Fruit fly (Drosophila melanogaster) whole organism, embryonic: ENCODE measurements around the gene Gad1.
A peak's percentile ranks its signal among the peaks of the same experiment; 100 is the strongest.

Experiments
- Aef1 ChIP-seq: fragments of 200-800 bp; sonication (Bioruptor generic); IDR thresholded peaks from 3 replicates; pipeline ENCODE4 v1.3.6; 2022; ENCODE audit warnings: missing biosample characterization, missing genetic modification characterization
- Atf3 ChIP-seq: fragments of 200-800 bp; sonication (Bioruptor generic); optimal IDR thresholded peaks from 3 replicates; lab custom pipeline; 2016; ENCODE audit warnings: missing biosample characterization, missing genetic modification characterization
- Atf6 ChIP-seq: fragments of 200-800 bp; sonication (Bioruptor generic); IDR thresholded peaks from 2 replicates; pipeline ENCODE4 v1.3.6; 2022; ENCODE audit warnings: missing biosample characterization, missing genetic modification characterization
- CG10366 ChIP-seq: fragments of 200-800 bp; sonication (Bioruptor generic); IDR thresholded peaks from 2 replicates; pipeline ENCODE4 v1.3.6; 2022; ENCODE audit warnings: missing biosample characterization, missing genetic modification characterization
- CG10654 ChIP-seq: fragments of 200-800 bp; sonication (Bioruptor generic); optimal IDR thresholded peaks from 2 replicates; lab custom pipeline; 2016; ENCODE audit warnings: missing biosample characterization, missing genetic modification characterization
- CG12104 ChIP-seq: fragments of 200-800 bp; sonication (Bioruptor generic); optimal IDR thresholded peaks from 3 replicates; lab custom pipeline; 2016; ENCODE audit warnings: missing biosample characterization, missing genetic modification characterization
- CG12155 ChIP-seq: fragments of 200-800 bp; sonication (Bioruptor generic); optimal IDR thresholded peaks from 3 replicates; lab custom pipeline; 2016; ENCODE audit warnings: missing biosample characterization, missing genetic modification characterization
- CG12942 ChIP-seq: fragments of 200-800 bp; sonication (Bioruptor generic); optimal IDR thresholded peaks from 3 replicates; lab custom pipeline; 2016; ENCODE audit warnings: missing biosample characterization, missing genetic modification characterization
- CG13424 ChIP-seq: fragments of 200-800 bp; sonication (Bioruptor generic); optimal IDR thresholded peaks from 2 replicates; lab custom pipeline; 2019; ENCODE audit warnings: missing biosample characterization, mild to moderate bottlenecking, missing genetic modification characterization, moderate library complexity
- CG15073 ChIP-seq: fragments of 200-800 bp; sonication (Bioruptor generic); optimal IDR thresholded peaks from 2 replicates; lab custom pipeline; 2016; ENCODE audit warnings: missing biosample characterization, missing genetic modification characterization
- CG18011 ChIP-seq: fragments of 200-800 bp; sonication (Bioruptor generic); optimal IDR thresholded peaks from 2 replicates; lab custom pipeline; 2017; ENCODE audit warnings: missing biosample characterization, missing genetic modification characterization, mild to moderate bottlenecking, moderate library complexity, missing genotype
- CG2712 ChIP-seq: fragments of 200-800 bp; optimal IDR thresholded peaks from 3 replicates; lab custom pipeline; 2019; ENCODE audit warnings: missing biosample characterization, mild to moderate bottlenecking, missing genetic modification characterization, moderate library complexity
- CG2889 ChIP-seq: fragments of 200-800 bp; sonication (Bioruptor generic); IDR thresholded peaks from 3 replicates; pipeline ENCODE4 v1.3.6; 2022; ENCODE audit warnings: missing biosample characterization, missing genetic modification characterization
- CG3065 ChIP-seq: fragments of 200-800 bp; sonication (Bioruptor generic); optimal IDR thresholded peaks from 2 replicates; lab custom pipeline; 2016; ENCODE audit warnings: missing biosample characterization, missing genetic modification characterization
- CG3281 ChIP-seq: fragments of 200-800 bp; sonication (Bioruptor generic); optimal IDR thresholded peaks from 3 replicates; lab custom pipeline; 2017; ENCODE audit warnings: missing biosample characterization, mild to moderate bottlenecking, missing genetic modification characterization
- CG33557 ChIP-seq: fragments of 200-800 bp; sonication (Bioruptor generic); optimal IDR thresholded peaks from 2 replicates; lab custom pipeline; 2019; ENCODE audit warnings: missing biosample characterization, mild to moderate bottlenecking, missing genetic modification characterization, moderate library complexity
- CG6175 ChIP-seq: fragments of 200-800 bp; sonication (Bioruptor generic); IDR thresholded peaks from 3 replicates; pipeline ENCODE4 v1.3.6; 2022; ENCODE audit warnings: missing biosample characterization, missing genetic modification characterization
- CG6765 ChIP-seq: fragments of 200-800 bp; sonication (Bioruptor generic); optimal IDR thresholded peaks from 3 replicates; lab custom pipeline; 2017; ENCODE audit warnings: missing biosample characterization, mild to moderate bottlenecking, missing genetic modification characterization
- CG7987 ChIP-seq: fragments of 200-800 bp; sonication (Bioruptor generic); optimal IDR thresholded peaks from 2 replicates; lab custom pipeline; 2018; ENCODE audit warnings: missing biosample characterization, mild to moderate bottlenecking, missing genetic modification characterization, moderate library complexity
- CG8089 ChIP-seq: fragments of 200-800 bp; sonication (Bioruptor generic); optimal IDR thresholded peaks from 3 replicates; lab custom pipeline; 2016; ENCODE audit warnings: missing biosample characterization, missing genetic modification characterization
- CG8359 ChIP-seq: fragments of 200-800 bp; sonication (Bioruptor generic); optimal IDR thresholded peaks from 2 replicates; lab custom pipeline; 2017; ENCODE audit warnings: missing biosample characterization, mild to moderate bottlenecking, missing genetic modification characterization, borderline replicate concordance
- CG8924 ChIP-seq: fragments of 200-800 bp; optimal IDR thresholded peaks from 3 replicates; lab custom pipeline; 2019; ENCODE audit warnings: missing biosample characterization, mild to moderate bottlenecking, missing genetic modification characterization, moderate library complexity
- CG9797 ChIP-seq: fragments of 200-800 bp; sonication (Bioruptor generic); optimal IDR thresholded peaks from 3 replicates; lab custom pipeline; 2018; ENCODE audit warnings: missing biosample characterization, mild to moderate bottlenecking, missing genetic modification characterization
- Dip2 ChIP-seq: fragments of 200-800 bp; sonication (Bioruptor generic); IDR thresholded peaks from 2 replicates; pipeline ENCODE4 v1.3.6; 2022; ENCODE audit warnings: missing biosample characterization, missing genetic modification characterization
- GATAe ChIP-seq: fragments of 200-800 bp; sonication (Bioruptor generic); conservative IDR thresholded peaks from 2 replicates; pipeline ENCODE4 v1.3.6; 2022; ENCODE audit warnings: missing biosample characterization, missing genetic modification characterization
- HHEX ChIP-seq: fragments of 200-800 bp; sonication (Bioruptor generic); optimal IDR thresholded peaks from 3 replicates; lab custom pipeline; 2017; ENCODE audit warnings: missing biosample characterization, mild to moderate bottlenecking, missing genetic modification characterization, missing genetic modification reagents
- Hey ChIP-seq: fragments of 200-800 bp; sonication (Bioruptor generic); optimal IDR thresholded peaks from 3 replicates; lab custom pipeline; 2018; ENCODE audit warnings: missing biosample characterization, mild to moderate bottlenecking, missing genetic modification characterization
- HmgZ ChIP-seq: fragments of 200-800 bp; sonication (Bioruptor generic); optimal IDR thresholded peaks from 2 replicates; lab custom pipeline; 2018; ENCODE audit warnings: missing biosample characterization, mild to moderate bottlenecking, missing genetic modification characterization
- Hsf ChIP-seq: fragments of 200-800 bp; sonication (Bioruptor generic); optimal IDR thresholded peaks from 3 replicates; lab custom pipeline; 2016; ENCODE audit warnings: missing biosample characterization, missing genetic modification characterization
- Nf-YB ChIP-seq: fragments of 200-800 bp; sonication (Bioruptor generic); optimal IDR thresholded peaks from 3 replicates; lab custom pipeline; 2019; ENCODE audit warnings: missing biosample characterization, mild to moderate bottlenecking, missing genetic modification characterization, moderate library complexity
- Stat92E ChIP-seq, 3 experiments: fragments of >200 bp in 2 of 3; fragments of 200-800 bp in 1 of 3; sonication (Bioruptor generic) in 1 of 3; optimal IDR thresholded peaks; 2 replicates each; lab custom pipeline; 2017 to 2019; ENCODE audit warnings: missing biosample characterization in 3 of 3, missing genetic modification characterization in 3 of 3, mild to moderate bottlenecking in 1 of 3, moderate library complexity in 1 of 3
- Taf1 ChIP-seq: fragments of 200-800 bp; sonication (Bioruptor generic); IDR thresholded peaks from 2 replicates; pipeline ENCODE4 v1.3.6; 2022; ENCODE audit warnings: missing biosample characterization, missing genetic modification characterization
- YL-1 ChIP-seq: fragments of 200-800 bp; sonication (Bioruptor generic); optimal IDR thresholded peaks from 3 replicates; lab custom pipeline; 2017; ENCODE audit warnings: missing biosample characterization, mild to moderate bottlenecking, missing genetic modification characterization
- amos ChIP-seq: fragments of 200-800 bp; sonication (Bioruptor generic); IDR thresholded peaks from 2 replicates; pipeline ENCODE4 v1.3.6; 2022; ENCODE audit warnings: missing biosample characterization, missing genetic modification characterization; ENCODE audit not compliant: partially characterized antibody
- ap ChIP-seq: fragments of 200-800 bp; sonication (Bioruptor generic); IDR thresholded peaks from 2 replicates; pipeline ENCODE4 v1.3.6; 2022; ENCODE audit warnings: missing biosample characterization, missing genetic modification characterization
- btn ChIP-seq: fragments of 200-800 bp; sonication (Bioruptor generic); optimal IDR thresholded peaks from 2 replicates; lab custom pipeline; 2016; ENCODE audit warnings: missing biosample characterization, missing genetic modification characterization
- eve ChIP-seq, 2 experiments: fragments of >200 bp; optimal IDR thresholded peaks; 2 replicates each; lab custom pipeline; 2017; ENCODE audit warnings: missing biosample characterization in 2 of 2, missing genetic modification characterization in 2 of 2
- hbn ChIP-seq: fragments of 200-800 bp; sonication (Bioruptor generic); IDR thresholded peaks from 2 replicates; pipeline ENCODE4 v1.3.6; 2022; ENCODE audit warnings: missing biosample characterization, missing genetic modification characterization; ENCODE audit not compliant: partially characterized antibody
- lilli ChIP-seq: fragments of 200-800 bp; sonication (Bioruptor generic); optimal IDR thresholded peaks from 3 replicates; lab custom pipeline; 2016; ENCODE audit warnings: missing biosample characterization, missing genetic modification characterization
- nerfin-1 ChIP-seq: fragments of 200-800 bp; sonication (Bioruptor generic); optimal IDR thresholded peaks from 3 replicates; lab custom pipeline; 2019; ENCODE audit warnings: missing biosample characterization, mild to moderate bottlenecking, missing genetic modification characterization, moderate library complexity
- org-1 ChIP-seq: fragments of 200-800 bp; sonication (Bioruptor generic); optimal IDR thresholded peaks from 2 replicates; lab custom pipeline; 2017; ENCODE audit warnings: missing biosample characterization, missing genetic modification characterization
- peb ChIP-seq: fragments of 200-800 bp; sonication (Bioruptor generic); IDR thresholded peaks from 2 replicates; pipeline ENCODE4 v1.3.6; 2022; ENCODE audit warnings: missing biosample characterization, missing genetic modification characterization
- phol ChIP-seq: fragments of 200-800 bp; sonication (Bioruptor generic); optimal IDR thresholded peaks from 3 replicates; lab custom pipeline; 2018; ENCODE audit warnings: missing biosample characterization, mild to moderate bottlenecking, missing genetic modification characterization, moderate library complexity
- ro ChIP-seq: fragments of 200-800 bp; sonication (Bioruptor generic); IDR thresholded peaks from 2 replicates; pipeline ENCODE4 v1.3.6; 2022; ENCODE audit warnings: missing biosample characterization, missing genetic modification characterization
- sc ChIP-seq, 3 experiments: fragments of >200 bp in 2 of 3; fragments of 200-800 bp in 1 of 3; sonication (Bioruptor generic) in 1 of 3; optimal IDR thresholded peaks; 2 replicates in 2 of 3; 3 replicates in 1 of 3; lab custom pipeline; 2017; ENCODE audit warnings: mild to moderate bottlenecking in 1 of 3, missing biosample characterization in 1 of 3, missing genetic modification characterization in 1 of 3, missing genetic modification reagents in 1 of 3
- slou ChIP-seq: fragments of 200-800 bp; sonication (Bioruptor generic); optimal IDR thresholded peaks from 3 replicates; lab custom pipeline; 2016; ENCODE audit warnings: missing biosample characterization, missing genetic modification characterization
- slp2 ChIP-seq: fragments of 200-800 bp; sonication (Bioruptor generic); optimal IDR thresholded peaks from 2 replicates; lab custom pipeline; 2016; ENCODE audit warnings: missing biosample characterization, missing genetic modification characterization
- tll ChIP-seq, 2 experiments: fragments of 200-800 bp in 1 of 2; fragments of >200 bp in 1 of 2; sonication (Bioruptor generic) in 1 of 2; optimal IDR thresholded peaks; 2 replicates each; lab custom pipeline; 2017 to 2019; ENCODE audit warnings: missing biosample characterization in 2 of 2, missing genetic modification characterization in 2 of 2, mild to moderate bottlenecking in 1 of 2, moderate library complexity in 1 of 2

Gad1 gene

DNA sequence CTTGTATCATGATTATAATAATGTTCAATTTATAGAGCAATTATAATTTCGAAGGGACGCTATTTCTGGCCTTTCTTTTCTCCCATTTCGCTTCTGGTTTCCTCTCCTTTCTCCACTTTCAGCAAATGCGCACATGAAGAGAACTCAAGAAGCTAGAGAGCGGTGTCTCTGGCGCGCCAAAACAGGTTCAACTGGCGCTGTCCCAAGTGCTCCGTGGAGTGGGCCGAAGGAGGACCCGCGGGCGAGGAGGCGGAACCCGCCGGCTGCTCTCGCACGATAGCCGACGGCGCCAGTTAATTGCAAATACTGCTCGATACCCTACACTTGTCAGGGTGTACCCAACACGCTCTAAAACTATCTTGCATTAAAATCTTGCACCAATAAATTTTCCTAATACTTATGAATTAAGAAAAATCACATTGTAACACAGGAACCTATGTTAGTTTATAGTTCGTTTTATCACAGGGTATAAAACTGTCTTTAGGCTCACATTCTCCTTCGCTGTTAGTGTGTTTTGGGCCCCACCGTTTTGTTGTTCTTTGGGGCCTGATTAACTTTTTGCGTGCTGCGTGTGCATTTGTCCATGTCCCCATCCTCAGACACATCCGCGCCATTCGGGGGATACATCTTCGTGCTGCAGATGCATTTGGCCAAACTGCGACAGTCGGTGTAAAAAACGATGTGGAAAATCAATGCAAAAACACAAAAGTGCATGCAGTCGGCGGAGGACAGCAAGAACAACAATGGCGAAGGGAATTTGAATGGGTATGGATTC is 18.1 kb downstream of the Gad1 start (continued):
- peak; percentile 95 for TF ChIP-seq Aef1 (GFP tag; lab: Robert Waterston, UW)
- TF ChIP-seq hbn (GFP tag; lab: Robert Waterston, UW), result no peak
- TF ChIP-seq CG6175 (GFP tag; lab: Robert Waterston, UW), result peak; percentile 81
- TF ChIP-seq CG10366, result peak; percentile 96
- TF ChIP-seq phol (tag; lab: Kevin White, UChicago), result peak; percentile 80
- TF ChIP-seq CG18011, result peak; percentile 68
- peak; percentile 65 for TF ChIP-seq CG3065
- TF ChIP-seq HHEX (GFP tag; lab: Kevin White, UChicago), result peak; percentile 85
- TF ChIP-seq CG15073 (GFP tag; lab: Kevin White, UChicago), result peak; percentile 37
- TF ChIP-seq btn, result peak; percentile 75
- peak; percentile 83 for TF ChIP-seq slou
- TF ChIP-seq GATAe (GFP tag; lab: Robert Waterston, UW), result peak; percentile 70; the same call in 1 of the 2 replicates
- TF ChIP-seq CG6765 (GFP tag; lab: Kevin White, UChicago), result peak; percentile 52
- peak; percentile 77 for TF ChIP-seq CG10654 (GFP tag; lab: Kevin White, UChicago)
- TF ChIP-seq CG2712, result no peak
- TF ChIP-seq Hey (tag; lab: Kevin White, UChicago), result peak; percentile 6
- peak; percentile 79 for TF ChIP-seq CG12942 (GFP tag; lab: Kevin White, UChicago)
- TF ChIP-seq CG8924 (tag; lab: Kevin White, UChicago), result peak; percentile 81
- TF ChIP-seq lilli (GFP tag; lab: Kevin White, UChicago), result peak; percentile 93
- peak; percentile 89 for TF ChIP-seq HmgZ (tag; lab: Kevin White, UChicago)
- TF ChIP-seq CG8359 (GFP tag; lab: Kevin White, UChicago), result peak; percentile 26
- TF ChIP-seq CG8089 (GFP tag; lab: Kevin White, UChicago), result peak; percentile 86
- peak; percentile 87 for TF ChIP-seq slp2 (GFP tag; lab: Kevin White, UChicago)
- TF ChIP-seq ro (GFP tag; lab: Robert Waterston, UW), result peak; percentile 69
- peak; percentile 88 for TF ChIP-seq CG2889
- TF ChIP-seq amos (GFP tag; lab: Robert Waterston, UW), result no peak
- TF ChIP-seq CG12155 (GFP tag; lab: Kevin White, UChicago), result peak; percentile 80
- peak; percentile 55 for TF ChIP-seq nerfin-1 (tag; lab: Kevin White, UChicago)
- TF ChIP-seq Dip2 (GFP tag; lab: Robert Waterston, UW), result peak; percentile 55
- peak; percentile 90 for TF ChIP-seq CG13424 (tag; lab: Kevin White, UChicago)
- no peak for TF ChIP-seq CG9797 (GFP tag; lab: Kevin White, UChicago)
- peak; percentile 93 for TF ChIP-seq ap (GFP tag; lab: Robert Waterston, UW)
- TF ChIP-seq tll (GFP tag; optimal IDR thresholded peaks at IDR 0.05; lab: Kevin White, UChicago), result no peak
- TF ChIP-seq sc (optimal IDR thresholded peaks at IDR 0.05; lab: Kevin White, UChicago), result no peak
- TF ChIP-seq sc (GFP tag; optimal IDR thresholded peaks at IDR 0.05; lab: Kevin White, UChicago), result peak; percentile 69
- TF ChIP-seq eve (GFP tag; optimal IDR thresholded peaks at IDR 0.05; lab: Kevin White, UChicago), result peak in 1 of 2 experiments; percentile 36
- peak; percentile 85 for TF ChIP-seq Taf1 (GFP tag; lab: Robert Waterston, UW)
- TF ChIP-seq YL-1, result no peak
- peak; percentile 95 for TF ChIP-seq Atf6 (GFP tag; lab: Robert Waterston, UW)
- no peak for TF ChIP-seq CG33557 (GFP tag; lab: Kevin White, UChicago)
- TF ChIP-seq Stat92E (GFP tag; optimal IDR thresholded peaks at IDR 0.05; lab: Kevin White, UChicago), result no peak
- TF ChIP-seq CG7987 (GFP tag; lab: Kevin White, UChicago), result peak; percentile 64
- peak; percentile 92 for TF ChIP-seq Hsf (GFP tag; lab: Kevin White, UChicago)
- TF ChIP-seq Nf-YB, result peak; percentile 59
- peak; percentile 76 for TF ChIP-seq Atf3
- peak; percentile 63 for TF ChIP-seq org-1 (GFP tag; lab: Kevin White, UChicago)
- TF ChIP-seq CG3281 (GFP tag; lab: Kevin White, UChicago), result peak; percentile 79
- TF ChIP-seq CG12104 (GFP tag; lab: Kevin White, UChicago), result peak; percentile 46
- TF ChIP-seq peb, result peak; percentile 87
